Fruit fly (Drosophila melanogaster) whole organism, embryonic: ENCODE data around the gene ry.

Source experiments
- ATbp ChIP-seq: fragments of 200-800 bp; sonication (Bioruptor generic); optimal IDR thresholded peaks from 2 replicates; lab custom pipeline; 2017; ENCODE audit warnings: missing biosample characterization, mild to moderate bottlenecking, missing genetic modification characterization, missing genetic modification reagents
- Bteb2 ChIP-seq: fragments of 200-800 bp; sonication (Bioruptor generic); optimal IDR thresholded peaks from 2 replicates; lab custom pipeline; 2016; ENCODE audit warnings: missing biosample characterization, missing genetic modification characterization
- CG10321 ChIP-seq: fragments of 200-800 bp; sonication (Bioruptor generic); IDR thresholded peaks from 2 replicates; pipeline ENCODE4 v1.3.6; 2022; ENCODE audit warnings: missing biosample characterization, missing genetic modification characterization
- CG10959 ChIP-seq: fragments of 200-800 bp; sonication (Bioruptor generic); IDR thresholded peaks from 2 replicates; pipeline ENCODE4 v1.3.6; 2022; ENCODE audit warnings: missing biosample characterization, missing genetic modification characterization
- CG12942 ChIP-seq: fragments of 200-800 bp; sonication (Bioruptor generic); optimal IDR thresholded peaks from 3 replicates; lab custom pipeline; 2016; ENCODE audit warnings: missing biosample characterization, missing genetic modification characterization
- CG13123 ChIP-seq: fragments of 200-800 bp; sonication (Bioruptor generic); optimal IDR thresholded peaks from 2 replicates; lab custom pipeline; 2016; ENCODE audit warnings: missing biosample characterization, missing genetic modification characterization
- CG13424 ChIP-seq: fragments of 200-800 bp; sonication (Bioruptor generic); optimal IDR thresholded peaks from 2 replicates; lab custom pipeline; 2019; ENCODE audit warnings: missing biosample characterization, mild to moderate bottlenecking, missing genetic modification characterization, moderate library complexity
- CG13775 ChIP-seq: fragments of 200-800 bp; sonication (Bioruptor generic); optimal IDR thresholded peaks from 3 replicates; lab custom pipeline; 2017; ENCODE audit warnings: missing biosample characterization, mild to moderate bottlenecking, missing genetic modification characterization
- CG13894 ChIP-seq: fragments of 200-800 bp; sonication (Bioruptor generic); optimal IDR thresholded peaks from 3 replicates; lab custom pipeline; 2018; ENCODE audit warnings: missing biosample characterization, mild to moderate bottlenecking, missing genetic modification characterization, moderate library complexity
- CG14441 ChIP-seq: fragments of 200-800 bp; sonication (Bioruptor generic); IDR thresholded peaks from 2 replicates; pipeline ENCODE4 v1.3.6; 2022; ENCODE audit warnings: missing biosample characterization, missing genetic modification characterization
- CG16813 ChIP-seq: fragments of 200-800 bp; sonication (Bioruptor generic); IDR thresholded peaks from 3 replicates; pipeline ENCODE4 v1.3.6; 2022; ENCODE audit warnings: missing biosample characterization, missing genetic modification characterization; ENCODE audit not compliant: partially characterized antibody
- CG17359 ChIP-seq: fragments of 200-800 bp; sonication (Bioruptor generic); optimal IDR thresholded peaks from 3 replicates; lab custom pipeline; 2018; ENCODE audit warnings: missing biosample characterization, mild to moderate bottlenecking, missing genetic modification characterization, moderate library complexity
- CG17802 ChIP-seq: fragments of 200-800 bp; sonication (Bioruptor generic); optimal IDR thresholded peaks from 2 replicates; lab custom pipeline; 2018; ENCODE audit warnings: missing biosample characterization, mild to moderate bottlenecking, missing genetic modification characterization, moderate library complexity
- CG30403 ChIP-seq: fragments of 200-800 bp; sonication (Bioruptor generic); optimal IDR thresholded peaks from 3 replicates; lab custom pipeline; 2016; ENCODE audit warnings: missing biosample characterization, missing genetic modification characterization
- CG3163 ChIP-seq: fragments of 200-800 bp; sonication (Bioruptor generic); optimal IDR thresholded peaks from 3 replicates; lab custom pipeline; 2016; ENCODE audit warnings: missing biosample characterization, missing genetic modification characterization
- CG6813 ChIP-seq: fragments of 200-800 bp; sonication (Bioruptor generic); optimal IDR thresholded peaks from 2 replicates; lab custom pipeline; 2017; ENCODE audit warnings: missing biosample characterization, missing genetic modification characterization, mild to moderate bottlenecking, moderate library complexity, missing genetic modification reagents
- CG7271 ChIP-seq: fragments of 200-800 bp; sonication (Bioruptor generic); optimal IDR thresholded peaks from 2 replicates; lab custom pipeline; 2018; ENCODE audit warnings: missing biosample characterization, mild to moderate bottlenecking, missing genetic modification characterization, moderate library complexity
- CG7745 ChIP-seq: fragments of 200-800 bp; sonication (Bioruptor generic); optimal IDR thresholded peaks from 2 replicates; lab custom pipeline; 2018; ENCODE audit warnings: missing biosample characterization, mild to moderate bottlenecking, missing genetic modification characterization, moderate library complexity
- CG8359 ChIP-seq: fragments of 200-800 bp; sonication (Bioruptor generic); optimal IDR thresholded peaks from 2 replicates; lab custom pipeline; 2017; ENCODE audit warnings: missing biosample characterization, mild to moderate bottlenecking, missing genetic modification characterization, borderline replicate concordance
- CG8388 ChIP-seq: fragments of 200-800 bp; sonication (Bioruptor generic); optimal IDR thresholded peaks from 2 replicates; lab custom pipeline; 2019; ENCODE audit warnings: missing biosample characterization, mild to moderate bottlenecking, missing genetic modification characterization, moderate library complexity
- CG9215 ChIP-seq: fragments of 200-800 bp; sonication (Bioruptor generic); IDR thresholded peaks from 2 replicates; pipeline ENCODE4 v1.3.6; 2022; ENCODE audit warnings: missing biosample characterization, missing genetic modification characterization
- Dip3 ChIP-seq: fragments of 200-800 bp; sonication (Bioruptor generic); optimal IDR thresholded peaks from 3 replicates; lab custom pipeline; 2016; ENCODE audit warnings: missing biosample characterization, missing genetic modification characterization
- Dll ChIP-seq: fragments of 200-800 bp; sonication (Bioruptor generic); IDR thresholded peaks from 4 replicates; pipeline ENCODE4 v1.3.6; 2022; ENCODE audit warnings: missing biosample characterization, missing genetic modification characterization; ENCODE audit not compliant: partially characterized antibody
- Hr3 ChIP-seq: fragments of 200-800 bp; sonication (Bioruptor generic); optimal IDR thresholded peaks from 3 replicates; lab custom pipeline; 2016; ENCODE audit warnings: missing biosample characterization, missing genetic modification characterization
- Lim3 ChIP-seq: fragments of 200-800 bp; sonication (Bioruptor generic); IDR thresholded peaks from 2 replicates; pipeline ENCODE4 v1.3.6; 2022; ENCODE audit warnings: missing biosample characterization, missing genetic modification characterization
- Rfx ChIP-seq: fragments of 200-800 bp; sonication (Bioruptor generic); IDR thresholded peaks from 2 replicates; pipeline ENCODE4 v1.3.6; 2022; ENCODE audit warnings: missing biosample characterization, missing genetic modification characterization
- Rx ChIP-seq: fragments of 200-800 bp; sonication (Bioruptor generic); IDR thresholded peaks from 2 replicates; pipeline ENCODE4 v1.3.6; 2022; ENCODE audit warnings: missing biosample characterization, missing genetic modification characterization
- Side ChIP-seq: fragments of 200-800 bp; sonication (Bioruptor generic); optimal IDR thresholded peaks from 2 replicates; lab custom pipeline; 2016; ENCODE audit warnings: missing biosample characterization, missing genetic modification characterization
- Tbp ChIP-seq: fragments of >200 bp; optimal IDR thresholded peaks from 2 replicates; lab custom pipeline; 2018; ENCODE audit warnings: missing biosample characterization, missing genetic modification characterization
- YL-1 ChIP-seq: fragments of 200-800 bp; sonication (Bioruptor generic); optimal IDR thresholded peaks from 3 replicates; lab custom pipeline; 2017; ENCODE audit warnings: missing biosample characterization, mild to moderate bottlenecking, missing genetic modification characterization
- az2 ChIP-seq: fragments of 200-800 bp; sonication (Bioruptor generic); optimal IDR thresholded peaks from 3 replicates; lab custom pipeline; 2016; ENCODE audit warnings: missing biosample characterization, missing genetic modification characterization
- bab2 ChIP-seq: fragments of 200-800 bp; sonication (Bioruptor generic); optimal IDR thresholded peaks from 2 replicates; lab custom pipeline; 2016; ENCODE audit warnings: missing biosample characterization, missing genetic modification characterization
- knrl ChIP-seq: fragments of 200-800 bp; sonication (Bioruptor generic); IDR thresholded peaks from 3 replicates; pipeline ENCODE4 v1.3.6; 2022; ENCODE audit warnings: missing biosample characterization, missing genetic modification characterization; ENCODE audit not compliant: partially characterized antibody
- luna ChIP-seq: fragments of 200-800 bp; sonication (Bioruptor generic); optimal IDR thresholded peaks from 2 replicates; lab custom pipeline; 2016; ENCODE audit warnings: missing biosample characterization, missing genetic modification characterization
- mirr ChIP-seq: fragments of 200-800 bp; sonication (Bioruptor generic); optimal IDR thresholded peaks from 3 replicates; lab custom pipeline; 2018; ENCODE audit warnings: missing biosample characterization, mild to moderate bottlenecking, missing genetic modification characterization
- nmo ChIP-seq: fragments of 200-800 bp; sonication (Bioruptor generic); optimal IDR thresholded peaks from 2 replicates; lab custom pipeline; 2018; ENCODE audit warnings: missing biosample characterization, mild to moderate bottlenecking, missing genetic modification characterization, moderate library complexity
- oc ChIP-seq: fragments of 200-800 bp; sonication (Bioruptor generic); optimal IDR thresholded peaks from 2 replicates; lab custom pipeline; 2018; ENCODE audit warnings: missing biosample characterization, mild to moderate bottlenecking, missing genetic modification characterization, moderate library complexity
- org-1 ChIP-seq: fragments of 200-800 bp; sonication (Bioruptor generic); optimal IDR thresholded peaks from 2 replicates; lab custom pipeline; 2017; ENCODE audit warnings: missing biosample characterization, missing genetic modification characterization
- p53 ChIP-seq: fragments of 200-800 bp; sonication (Bioruptor generic); optimal IDR thresholded peaks from 2 replicates; lab custom pipeline; 2016; ENCODE audit warnings: missing biosample characterization, missing genetic modification characterization
- pb ChIP-seq: fragments of 200-800 bp; sonication (Bioruptor generic); optimal IDR thresholded peaks from 3 replicates; lab custom pipeline; 2016; ENCODE audit warnings: missing biosample characterization, missing genetic modification characterization
- pho ChIP-seq: fragments of 200-800 bp; sonication (Bioruptor generic); optimal IDR thresholded peaks from 2 replicates; lab custom pipeline; 2016; ENCODE audit warnings: missing biosample characterization, missing genetic modification characterization
- prd ChIP-seq, 3 experiments: fragments of >200 bp in 2 of 3; fragments of 200-800 bp in 1 of 3; sonication (Bioruptor generic) in 1 of 3; optimal IDR thresholded peaks in 2 of 3; IDR thresholded peaks in 1 of 3; 2 replicates in 2 of 3; 3 replicates in 1 of 3; pipeline versions ENCODE4 v1.3.6 to Lab custom; 2017 to 2022; ENCODE audit warnings: missing biosample characterization in 1 of 3, missing genetic modification characterization in 1 of 3
- repo ChIP-seq: fragments of 200-800 bp; sonication (Bioruptor generic); optimal IDR thresholded peaks from 2 replicates; lab custom pipeline; 2016; ENCODE audit warnings: missing biosample characterization, missing genetic modification characterization
- sc ChIP-seq, 3 experiments: fragments of >200 bp in 2 of 3; fragments of 200-800 bp in 1 of 3; sonication (Bioruptor generic) in 1 of 3; optimal IDR thresholded peaks; 2 replicates in 2 of 3; 3 replicates in 1 of 3; lab custom pipeline; 2017; ENCODE audit warnings: mild to moderate bottlenecking in 1 of 3, missing biosample characterization in 1 of 3, missing genetic modification characterization in 1 of 3, missing genetic modification reagents in 1 of 3
- sob ChIP-seq: fragments of 200-800 bp; sonication (Bioruptor generic); IDR thresholded peaks from 2 replicates; pipeline ENCODE4 v1.3.6; 2022; ENCODE audit warnings: missing biosample characterization, missing genetic modification characterization
- tx ChIP-seq: fragments of 200-800 bp; sonication (Bioruptor generic); optimal IDR thresholded peaks from 2 replicates; lab custom pipeline; 2016; ENCODE audit warnings: missing biosample characterization, missing genetic modification characterization
- unc-4 ChIP-seq: fragments of 200-800 bp; sonication (Bioruptor generic); IDR thresholded peaks from 2 replicates; pipeline ENCODE4 v1.3.6; 2022; ENCODE audit warnings: missing biosample characterization, missing genetic modification characterization; ENCODE audit not compliant: partially characterized antibody
- yki ChIP-seq: fragments of >200 bp; optimal IDR thresholded peaks from 3 replicates; lab custom pipeline; 2018
- z ChIP-seq: fragments of 200-800 bp; sonication (Bioruptor generic); IDR thresholded peaks from 3 replicates; pipeline ENCODE4 v1.3.6; 2022; ENCODE audit warnings: missing biosample characterization, missing genetic modification characterization

ry gene

dm6 chr3R:12985828-12986530, 46.3 kb upstream of the ry start, which contains the start of gene CG31342 (continued):
- TF ChIP-seq nmo (GFP tag; lab: Kevin White, UChicago) (peak; percentile 68), CG13775 (GFP tag; lab: Kevin White, UChicago) (no peak), tx (no peak), Rfx (peak; percentile 37; the same call in 1 of the 2 replicates), Tbp (GFP tag; lab: Kevin White, UChicago) (no peak), ATbp (no peak), sob (GFP tag; lab: Robert Waterston, UW) (peak; percentile 14; the same call in 1 of the 2 replicates), CG13123 (GFP tag; lab: Kevin White, UChicago) (no peak), CG17359 (tag; lab: Kevin White, UChicago) (peak; percentile 55), Hr3 (GFP tag; lab: Kevin White, UChicago) (peak; percentile 22), CG7271 (tag; lab: Kevin White, UChicago) (peak; percentile 50), Side (GFP tag; lab: Kevin White, UChicago) (no peak), z (GFP tag; lab: Robert Waterston, UW) (no peak), CG17802 (tag; lab: Kevin White, UChicago) (peak; percentile 98), pb (GFP tag; lab: Kevin White, UChicago) (no peak), YL-1 (GFP tag; lab: Kevin White, UChicago) (peak; percentile 88), p53 (GFP tag; lab: Kevin White, UChicago) (no peak), Bteb2 (GFP tag; lab: Kevin White, UChicago) (peak; percentile 37), CG13424 (tag; lab: Kevin White, UChicago) (peak; percentile 69), Lim3 (GFP tag; lab: Robert Waterston, UW) (no peak), prd (optimal IDR thresholded peaks at IDR 0.05; lab: Kevin White, UChicago) (no peak), prd (GFP tag; IDR thresholded peaks at IDR 0.05; lab: Robert Waterston, UW) (no peak), CG9215 (no peak), CG10959 (GFP tag; lab: Robert Waterston, UW) (no peak), repo (no peak), bab2 (GFP tag; lab: Kevin White, UChicago) (no peak), Dip3 (GFP tag; lab: Kevin White, UChicago) (no peak), CG8388 (GFP tag; lab: Kevin White, UChicago) (peak; percentile 53), CG6813 (GFP tag; lab: Kevin White, UChicago) (no peak), CG12942 (GFP tag; lab: Kevin White, UChicago) (no peak), org-1 (GFP tag; lab: Kevin White, UChicago) (no peak), unc-4 (GFP tag; lab: Robert Waterston, UW) (peak; percentile 71), CG30403 (GFP tag; lab: Kevin White, UChicago) (peak; percentile 47), knrl (GFP tag; lab: Robert Waterston, UW) (peak; percentile 59; the same call in 2 of the 3 replicates), yki (no peak), CG7745 (no peak), oc (no peak), pho (GFP tag; lab: Kevin White, UChicago) (peak; percentile 9), CG14441 (GFP tag; lab: Robert Waterston, UW) (no peak), az2 (peak; percentile 42), sc (optimal IDR thresholded peaks at IDR 0.05; lab: Kevin White, UChicago) (no peak), sc (GFP tag; optimal IDR thresholded peaks at IDR 0.05; lab: Kevin White, UChicago) (no peak), Rx (no peak), Dll (GFP tag; lab: Robert Waterston, UW) (peak; percentile 78), CG16813 (GFP tag; lab: Robert Waterston, UW) (peak; percentile 58), CG3163 (GFP tag; lab: Kevin White, UChicago) (no peak), luna (GFP tag; lab: Kevin White, UChicago) (no peak), CG8359 (GFP tag; lab: Kevin White, UChicago) (no peak), CG10321 (GFP tag; lab: Robert Waterston, UW) (no peak), CG13894 (tag; lab: Kevin White, UChicago) (no peak), mirr (GFP tag; lab: Kevin White, UChicago) (no peak)
